Fruit fly (Drosophila melanogaster): ENCODE results near the gene dia.

DNA sequence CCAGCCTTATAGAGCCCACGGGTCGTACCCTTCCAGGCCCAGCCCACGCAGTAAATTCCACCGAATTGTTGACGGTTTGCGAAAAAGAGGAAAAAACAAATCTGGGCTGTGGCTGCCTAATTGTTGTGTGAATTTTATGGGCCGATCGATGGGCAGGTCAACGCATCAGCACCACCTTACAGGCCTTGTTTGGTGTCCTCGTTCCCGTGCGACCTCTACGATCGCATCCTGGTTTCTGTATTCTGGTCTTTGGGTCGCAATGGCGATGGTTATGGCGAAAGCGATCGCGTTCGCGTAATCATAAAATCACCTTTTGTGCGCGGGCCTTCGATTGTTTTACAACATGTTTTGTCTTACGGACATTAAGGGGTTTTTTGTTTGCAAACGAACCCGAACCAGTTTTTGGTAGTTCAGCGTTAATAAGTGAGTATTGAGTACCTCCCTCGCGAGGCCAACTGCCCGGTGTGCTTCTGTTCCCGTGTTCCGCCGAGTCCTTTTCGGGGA lies 10.7 kb downstream of the dia start:
- TF ChIP-seq cic (GFP tag; optimal IDR thresholded peaks at IDR 0.05) (no peak), CG1620 (GFP tag; optimal IDR thresholded peaks at IDR 0.05) (no peak), ovo (GFP tag; optimal IDR thresholded peaks at IDR 0.05) (no peak), CG33017 (tag; optimal IDR thresholded peaks at IDR 0.05) (no peak), tj (GFP tag; optimal IDR thresholded peaks at IDR 0.05) (no peak)
